Fruit fly (Drosophila melanogaster) whole organism, adult: ENCODE data around the gene CG13116.

Experiments
- CG12768 ChIP-seq: fragments of 200-800 bp; sonication (Bioruptor generic); optimal IDR thresholded peaks from 2 replicates; lab custom pipeline; 2017; ENCODE audit warnings: missing biosample characterization, missing genetic modification characterization, mild to moderate bottlenecking, moderate library complexity, missing genetic modification reagents
- CG7101 ChIP-seq: fragments of 200-800 bp; sonication (Bioruptor generic); optimal IDR thresholded peaks from 2 replicates; lab custom pipeline; 2018; ENCODE audit warnings: missing biosample characterization, mild to moderate bottlenecking, missing genetic modification characterization, moderate library complexity
- Clk ChIP-seq: fragments of 200-800 bp; sonication (Bioruptor generic); optimal IDR thresholded peaks from 2 replicates; lab custom pipeline; 2017; ENCODE audit warnings: missing biosample characterization, missing genetic modification characterization
- Crg-1 ChIP-seq: fragments of 200-800 bp; sonication (Bioruptor generic); optimal IDR thresholded peaks from 2 replicates; lab custom pipeline; 2016; ENCODE audit warnings: missing biosample characterization, missing genetic modification characterization
- Hr96 ChIP-seq: fragments of 200-800 bp; sonication (Bioruptor generic); optimal IDR thresholded peaks from 2 replicates; lab custom pipeline; 2016; ENCODE audit warnings: missing biosample characterization, missing genetic modification characterization
- bab1 ChIP-seq: fragments of 200-800 bp; sonication (Bioruptor generic); optimal IDR thresholded peaks from 3 replicates; lab custom pipeline; 2019; ENCODE audit warnings: missing biosample characterization, mild to moderate bottlenecking, missing genetic modification characterization, moderate library complexity
- kay ChIP-seq: fragments of 200-800 bp; sonication (Bioruptor generic); peaks from one replicate; lab custom pipeline; 2016; ENCODE audit warnings: missing biosample characterization, missing genetic modification characterization, borderline replicate concordance
- ovo ChIP-seq: fragments of 200-800 bp; sonication (Bioruptor generic); optimal IDR thresholded peaks from 2 replicates; lab custom pipeline; 2016; ENCODE audit warnings: missing biosample characterization, missing genetic modification characterization
- pad ChIP-seq: fragments of 200-800 bp; sonication (Bioruptor generic); optimal IDR thresholded peaks from 3 replicates; lab custom pipeline; 2017; ENCODE audit warnings: missing biosample characterization, missing genetic modification characterization, mild to moderate bottlenecking, moderate library complexity, missing genetic modification reagents
- tj ChIP-seq: fragments of 200-800 bp; sonication (Bioruptor generic); optimal IDR thresholded peaks from 3 replicates; lab custom pipeline; 2017; ENCODE audit warnings: missing biosample characterization, mild to moderate bottlenecking, missing genetic modification characterization, moderate library complexity

dm6 chr2L:9692364-9693348 is 37.1 kb upstream of the CG13116 start:
- TF ChIP-seq bab1 (GFP tag; lab: Kevin White, UChicago) (peak; percentile 18), Hr96 (no peak), Crg-1 (GFP tag; lab: Kevin White, UChicago) (no peak), pad (GFP tag; lab: Kevin White, UChicago) (no peak), CG12768 (GFP tag; lab: Kevin White, UChicago) (no peak), tj (GFP tag; lab: Kevin White, UChicago) (peak; percentile 46), CG7101 (tag; lab: Kevin White, UChicago) (peak; percentile 37), kay (no peak), ovo (GFP tag; lab: Kevin White, UChicago) (no peak), Clk (GFP tag; lab: Kevin White, UChicago) (no peak)
